Fruit fly (Drosophila melanogaster) whole organism, prepupa: ENCODE measurements around the gene CG45067.

Experiments
- CG10631 ChIP-seq: fragments of 200-800 bp; sonication (Bioruptor generic); optimal IDR thresholded peaks from 2 replicates; lab custom pipeline; 2016; ENCODE audit warnings: missing biosample characterization, missing genetic modification characterization
- CG10669 ChIP-seq: fragments of 200-800 bp; sonication (Bioruptor generic); optimal IDR thresholded peaks from 3 replicates; lab custom pipeline; 2018; ENCODE audit warnings: missing biosample characterization, mild to moderate bottlenecking, missing genetic modification characterization, moderate library complexity
- CG11762 ChIP-seq: fragments of 200-800 bp; sonication (Bioruptor generic); optimal IDR thresholded peaks from 3 replicates; lab custom pipeline; 2016; ENCODE audit warnings: missing biosample characterization, missing genetic modification characterization; ENCODE audit not compliant: insufficient read depth
- CG11902 ChIP-seq: fragments of 200-800 bp; sonication (Bioruptor generic); optimal IDR thresholded peaks from 3 replicates; lab custom pipeline; 2016; ENCODE audit warnings: missing biosample characterization, missing genetic modification characterization
- CG15336 ChIP-seq: fragments of 200-800 bp; sonication (Bioruptor generic); IDR thresholded peaks from 2 replicates; pipeline ENCODE4 v1.3.6; 2022; ENCODE audit warnings: missing biosample characterization, missing genetic modification characterization
- CG1621 ChIP-seq: fragments of 200-800 bp; sonication (Bioruptor generic); optimal IDR thresholded peaks from 3 replicates; lab custom pipeline; 2018; ENCODE audit warnings: missing biosample characterization, mild to moderate bottlenecking, missing genetic modification characterization
- CG16779 ChIP-seq: fragments of 200-800 bp; sonication (Bioruptor generic); optimal IDR thresholded peaks from 3 replicates; lab custom pipeline; 2017; ENCODE audit warnings: missing biosample characterization, mild to moderate bottlenecking, missing genetic modification characterization
- CG3032 ChIP-seq: fragments of 200-800 bp; optimal IDR thresholded peaks from 2 replicates; lab custom pipeline; 2019; ENCODE audit warnings: missing biosample characterization, mild to moderate bottlenecking, missing genetic modification characterization, moderate library complexity
- CG32006 ChIP-seq: fragments of 200-800 bp; sonication (Bioruptor generic); optimal IDR thresholded peaks from 3 replicates; lab custom pipeline; 2017; ENCODE audit warnings: missing biosample characterization, mild to moderate bottlenecking, missing genetic modification characterization
- CG34406 ChIP-seq: fragments of 200-800 bp; sonication (Bioruptor generic); optimal IDR thresholded peaks from 3 replicates; lab custom pipeline; 2016; ENCODE audit warnings: missing biosample characterization, missing genetic modification characterization
- CG3919 ChIP-seq: fragments of 200-800 bp; sonication (Bioruptor generic); optimal IDR thresholded peaks from 3 replicates; lab custom pipeline; 2016; ENCODE audit warnings: missing biosample characterization, missing genetic modification characterization
- CG4318 ChIP-seq: fragments of 200-800 bp; sonication (Bioruptor generic); optimal IDR thresholded peaks from 3 replicates; lab custom pipeline; 2017; ENCODE audit warnings: missing biosample characterization, mild to moderate bottlenecking, missing genetic modification characterization
- CG6163 ChIP-seq: fragments of 200-800 bp; sonication (Bioruptor generic); IDR thresholded peaks from 3 replicates; pipeline ENCODE4 v1.3.6; 2022; ENCODE audit warnings: missing biosample characterization, missing genetic modification characterization
- CG6276 ChIP-seq: fragments of 200-800 bp; sonication (Bioruptor generic); optimal IDR thresholded peaks from 2 replicates; lab custom pipeline; 2017; ENCODE audit warnings: missing biosample characterization, mild to moderate bottlenecking, missing genetic modification characterization
- CG6808 ChIP-seq: fragments of 200-800 bp; sonication (Bioruptor generic); optimal IDR thresholded peaks from 3 replicates; lab custom pipeline; 2017; ENCODE audit warnings: missing biosample characterization, missing genetic modification characterization, mild to moderate bottlenecking, moderate library complexity, missing genetic modification reagents
- CG6854 ChIP-seq: fragments of 200-800 bp; sonication (Bioruptor generic); optimal IDR thresholded peaks from 2 replicates; lab custom pipeline; 2017; ENCODE audit warnings: missing biosample characterization, mild to moderate bottlenecking, missing genetic modification characterization
- CG7368 ChIP-seq: fragments of 200-800 bp; sonication (Bioruptor generic); optimal IDR thresholded peaks from 3 replicates; lab custom pipeline; 2016; ENCODE audit warnings: missing biosample characterization, missing genetic modification characterization
- CG8119 ChIP-seq: fragments of 200-800 bp; sonication (Bioruptor generic); IDR thresholded peaks from 3 replicates; pipeline ENCODE4 v1.3.6; 2022; ENCODE audit warnings: missing biosample characterization, missing genetic modification characterization
- CG8632 ChIP-seq: fragments of 200-800 bp; sonication (Bioruptor generic); optimal IDR thresholded peaks from 3 replicates; lab custom pipeline; 2016; ENCODE audit warnings: missing biosample characterization, missing genetic modification characterization
- Eip75B ChIP-seq: fragments of 200-800 bp; sonication (Bioruptor generic); optimal IDR thresholded peaks from 3 replicates; lab custom pipeline; 2016; ENCODE audit warnings: missing biosample characterization, missing genetic modification characterization
- Eip78C ChIP-seq: fragments of 200-800 bp; sonication (Bioruptor generic); peaks from one replicate; lab custom pipeline; 2016; ENCODE audit warnings: missing biosample characterization, missing genetic modification characterization
- Ets21C ChIP-seq: fragments of 200-800 bp; sonication (Bioruptor generic); optimal IDR thresholded peaks from 3 replicates; lab custom pipeline; 2016; ENCODE audit warnings: missing biosample characterization, missing genetic modification characterization
- Ets96B ChIP-seq: fragments of 200-800 bp; optimal IDR thresholded peaks from 2 replicates; lab custom pipeline; 2019; ENCODE audit warnings: missing biosample characterization, mild to moderate bottlenecking, missing genetic modification characterization, moderate library complexity
- Gug ChIP-seq: fragments of 200-800 bp; sonication (Bioruptor generic); IDR thresholded peaks from 2 replicates; pipeline ENCODE4 v1.3.6; 2022; ENCODE audit warnings: missing biosample characterization, missing genetic modification characterization
- Hr38 ChIP-seq: sonication (Bioruptor generic); optimal IDR thresholded peaks from 2 replicates; lab custom pipeline; 2016; ENCODE audit warnings: missing biosample characterization, missing genetic modification characterization
- Hr4 ChIP-seq: fragments of 200-800 bp; sonication (Bioruptor generic); optimal IDR thresholded peaks from 3 replicates; lab custom pipeline; 2016; ENCODE audit warnings: missing biosample characterization, missing genetic modification characterization
- OdsH ChIP-seq: fragments of 200-800 bp; sonication (Bioruptor generic); optimal IDR thresholded peaks from 3 replicates; lab custom pipeline; 2016; ENCODE audit warnings: missing biosample characterization, missing genetic modification characterization
- Smox ChIP-seq: fragments of 200-800 bp; sonication (Bioruptor generic); optimal IDR thresholded peaks from 3 replicates; lab custom pipeline; 2016; ENCODE audit warnings: missing biosample characterization, missing genetic modification characterization
- Sox14 ChIP-seq: fragments of 200-800 bp; sonication (Bioruptor generic); optimal IDR thresholded peaks from 3 replicates; lab custom pipeline; 2016; ENCODE audit warnings: missing biosample characterization, missing genetic modification characterization
- achi ChIP-seq: fragments of 200-800 bp; sonication (Bioruptor generic); optimal IDR thresholded peaks from 3 replicates; lab custom pipeline; 2016; ENCODE audit warnings: missing biosample characterization, missing genetic modification characterization
- cyc ChIP-seq: fragments of 200-800 bp; sonication (Bioruptor generic); optimal IDR thresholded peaks from 3 replicates; lab custom pipeline; 2016; ENCODE audit warnings: missing biosample characterization, missing genetic modification characterization
- dac ChIP-seq: fragments of 200-800 bp; sonication (Bioruptor generic); optimal IDR thresholded peaks from 2 replicates; lab custom pipeline; 2017; ENCODE audit warnings: missing biosample characterization, mild to moderate bottlenecking, missing genetic modification characterization
- dsx ChIP-seq: fragments of 200-800 bp; optimal IDR thresholded peaks from 3 replicates; lab custom pipeline; 2019; ENCODE audit warnings: missing biosample characterization, mild to moderate bottlenecking, missing genetic modification characterization, moderate library complexity; ENCODE audit not compliant: poor library complexity, severe bottlenecking
- eg ChIP-seq: fragments of 200-800 bp; sonication (Bioruptor generic); IDR thresholded peaks from 3 replicates; pipeline ENCODE4 v1.3.6; 2022; ENCODE audit warnings: missing biosample characterization, missing genetic modification characterization
- esn ChIP-seq: fragments of 200-800 bp; sonication (Bioruptor generic); optimal IDR thresholded peaks from 2 replicates; lab custom pipeline; 2016; ENCODE audit warnings: missing biosample characterization, mild to moderate bottlenecking, missing genetic modification characterization, moderate library complexity
- fd59A ChIP-seq: fragments of 200-800 bp; sonication (Bioruptor generic); optimal IDR thresholded peaks from 2 replicates; lab custom pipeline; 2017; ENCODE audit warnings: missing biosample characterization, mild to moderate bottlenecking, missing genetic modification characterization, missing genetic modification reagents
- lz ChIP-seq: fragments of 200-800 bp; sonication (Bioruptor generic); optimal IDR thresholded peaks from 3 replicates; lab custom pipeline; 2016; ENCODE audit warnings: missing biosample characterization, missing genetic modification characterization
- net ChIP-seq: fragments of 200-800 bp; sonication (Bioruptor generic); optimal IDR thresholded peaks from 3 replicates; lab custom pipeline; 2016; ENCODE audit warnings: missing biosample characterization, missing genetic modification characterization
- pdm3 ChIP-seq: fragments of 200-800 bp; sonication (Bioruptor generic); optimal IDR thresholded peaks from 3 replicates; lab custom pipeline; 2016; ENCODE audit warnings: missing biosample characterization, missing genetic modification characterization
- salr ChIP-seq, 2 experiments: fragments of 200-800 bp; sonication (Bioruptor generic); optimal IDR thresholded peaks; 3 replicates each; lab custom pipeline; 2016 to 2018; ENCODE audit warnings: missing biosample characterization in 2 of 2, missing genetic modification characterization in 2 of 2, mild to moderate bottlenecking in 1 of 2
- spab ChIP-seq: fragments of 200-800 bp; sonication (Bioruptor generic); optimal IDR thresholded peaks from 2 replicates; lab custom pipeline; 2017; ENCODE audit warnings: missing biosample characterization, mild to moderate bottlenecking, missing genetic modification characterization, missing genetic modification reagents
- ss ChIP-seq, 2 experiments: fragments of 200-800 bp; sonication (Bioruptor generic); optimal IDR thresholded peaks; 2 replicates in 1 of 2; 3 replicates in 1 of 2; lab custom pipeline; 2017 to 2018; ENCODE audit warnings: mild to moderate bottlenecking in 2 of 2, missing biosample characterization in 2 of 2, missing genetic modification characterization in 2 of 2, moderate library complexity in 1 of 2
- topi ChIP-seq: fragments of 200-800 bp; sonication (Bioruptor generic); optimal IDR thresholded peaks from 3 replicates; lab custom pipeline; 2016; ENCODE audit warnings: missing biosample characterization, missing genetic modification characterization
- vri ChIP-seq: fragments of 200-800 bp; sonication (Bioruptor generic); optimal IDR thresholded peaks from 3 replicates; lab custom pipeline; 2016; ENCODE audit warnings: missing biosample characterization, mild to moderate bottlenecking, missing genetic modification characterization

The CG45067 gene

DNA sequence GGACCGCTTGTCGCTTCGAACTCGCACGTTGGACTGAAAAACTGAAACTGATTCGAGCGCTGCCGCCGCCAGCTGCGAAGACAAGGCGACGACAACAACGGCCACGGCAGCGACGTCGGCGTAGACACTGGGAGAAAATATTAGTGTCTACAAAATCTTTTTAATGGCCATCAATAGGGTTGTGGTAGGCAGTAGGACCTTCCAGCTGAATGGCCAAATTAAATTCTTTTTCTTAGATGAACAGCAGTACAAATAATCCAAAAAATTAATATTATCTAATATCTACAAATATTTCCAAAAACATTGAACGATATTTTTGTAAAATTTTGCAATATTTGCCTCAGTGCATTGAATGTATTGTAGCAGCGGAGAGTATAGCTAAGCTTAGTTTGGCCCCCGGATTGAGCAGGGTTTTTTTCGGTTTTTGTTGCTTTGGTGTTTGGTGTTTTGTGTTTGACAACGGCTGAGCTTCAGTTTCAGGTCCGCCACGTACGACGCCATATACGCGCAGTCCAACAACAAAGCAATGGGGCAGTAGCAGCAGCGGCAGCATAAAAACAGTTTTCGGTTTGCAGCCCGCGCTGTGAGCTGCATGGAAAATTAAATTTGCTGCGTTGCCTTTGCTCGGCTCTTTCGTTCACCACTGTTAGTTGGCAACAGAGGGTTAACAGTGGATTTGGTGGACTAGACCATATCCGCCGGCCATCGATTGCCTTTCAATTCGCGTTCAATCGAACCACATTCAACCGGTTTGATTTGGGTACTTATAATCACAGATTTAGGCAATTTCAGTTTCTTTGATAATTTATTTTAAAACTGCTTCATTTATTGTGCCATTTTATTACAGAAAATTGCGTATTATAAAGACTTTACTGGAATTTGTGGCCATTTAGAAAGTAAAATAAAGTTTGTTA, 7.1 kb downstream of the CG45067 start, which contains the start of gene Cht7 (continued):
- TF ChIP-seq CG6808 (GFP tag; lab: Kevin White, UChicago) (peak; percentile 88), pdm3 (GFP tag; lab: Kevin White, UChicago) (peak; percentile 92), CG16779 (tag; lab: Kevin White, UChicago) (peak; percentile 73), OdsH (GFP tag; lab: Kevin White, UChicago) (peak; percentile 94), Sox14 (peak; percentile 86), CG10631 (GFP tag; lab: Kevin White, UChicago) (peak; percentile 85), fd59A (GFP tag; lab: Kevin White, UChicago) (peak; percentile 87), Gug (GFP tag; lab: Robert Waterston, UW) (peak; percentile 86), esn (GFP tag; lab: Kevin White, UChicago) (peak; percentile 89), CG6163 (GFP tag; lab: Robert Waterston, UW) (peak; percentile 81), CG11902 (GFP tag; lab: Kevin White, UChicago) (peak; percentile 63), CG34406 (GFP tag; lab: Kevin White, UChicago) (peak; percentile 88), Ets21C (GFP tag; lab: Kevin White, UChicago) (peak; percentile 37), CG10669 (GFP tag; lab: Kevin White, UChicago) (peak; percentile 88), Eip75B (GFP tag; lab: Kevin White, UChicago) (peak; percentile 89), topi (GFP tag; lab: Kevin White, UChicago) (peak; percentile 87), CG11762 (peak; percentile 82), dac (GFP tag; lab: Kevin White, UChicago) (peak; percentile 93), CG7368 (GFP tag; lab: Kevin White, UChicago) (peak; percentile 80), net (GFP tag; lab: Kevin White, UChicago) (peak; percentile 92), Smox (GFP tag; lab: Kevin White, UChicago) (peak; percentile 81), vri (GFP tag; lab: Kevin White, UChicago) (peak; percentile 79), CG3919 (peak; percentile 91)
- TF ChIP-seq, all 60 proteins: peak for 57

DNA sequence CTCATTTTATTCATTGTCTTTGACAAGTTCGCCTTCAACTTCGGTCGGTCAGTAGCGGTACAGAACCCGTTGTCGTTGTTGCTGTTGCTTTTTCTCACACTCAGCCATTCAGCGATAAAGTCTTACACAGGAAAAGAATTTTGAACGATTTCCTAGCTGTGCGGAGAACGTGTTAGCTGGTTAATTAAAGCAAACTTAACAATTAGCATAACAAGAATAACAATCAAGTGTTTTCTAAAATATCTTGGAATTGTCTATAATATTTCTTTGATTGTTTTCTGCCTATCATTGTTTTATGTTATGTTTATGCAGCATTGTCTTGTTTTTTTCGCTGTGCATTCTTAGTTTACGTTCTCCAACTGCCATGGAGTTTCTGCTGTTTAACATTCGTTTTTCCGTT, 8.1 kb downstream of the CG45067 start:
- TF ChIP-seq CG11762 (peak; percentile 36), CG6163 (GFP tag; lab: Robert Waterston, UW) (0 out of 3 replicates have a peak, but pooled peaks have one; percentile 26), cyc (no peak), Ets96B (peak; percentile 62), eg (GFP tag; lab: Robert Waterston, UW) (peak; percentile 10; the same call in 1 of the 3 replicates), CG8632 (GFP tag; lab: Kevin White, UChicago) (no peak), Sox14 (peak; percentile 30), esn (GFP tag; lab: Kevin White, UChicago) (no peak), dsx (peak; percentile 63), CG6808 (GFP tag; lab: Kevin White, UChicago) (peak; percentile 71), CG10631 (GFP tag; lab: Kevin White, UChicago) (peak; percentile 62), CG4318 (peak; percentile 33), CG1621 (peak; percentile 44), ss (GFP tag; optimal IDR thresholded peaks at IDR 0.05; lab: Kevin White, UChicago) (peak; percentile 35 to 61), pdm3 (GFP tag; lab: Kevin White, UChicago) (peak; percentile 6), CG3919 (peak; percentile 1), CG6854 (no peak), Eip75B (GFP tag; lab: Kevin White, UChicago) (peak; percentile 33), net (GFP tag; lab: Kevin White, UChicago) (peak; percentile 37), fd59A (GFP tag; lab: Kevin White, UChicago) (peak; percentile 52), Hr38 (GFP tag; lab: Kevin White, UChicago) (no peak), CG3032 (tag; lab: Kevin White, UChicago) (peak; percentile 57), OdsH (GFP tag; lab: Kevin White, UChicago) (peak; percentile 40), CG8119 (GFP tag; lab: Robert Waterston, UW) (0 out of 3 replicates have a peak, but pooled peaks have one; percentile 16), lz (no peak), salr (GFP tag; optimal IDR thresholded peaks at IDR 0.05; lab: Kevin White, UChicago) (peak in 1 of 2 experiments; percentile 18), CG32006 (peak; percentile 57), CG6276 (GFP tag; lab: Kevin White, UChicago) (no peak), Eip78C (GFP tag; lab: Kevin White, UChicago) (peak; percentile 79), CG15336 (GFP tag; lab: Robert Waterston, UW) (peak; percentile 51; the same call in 1 of the 2 replicates), achi (GFP tag; lab: Kevin White, UChicago) (peak; percentile 28), spab (GFP tag; lab: Kevin White, UChicago) (peak; percentile 67), CG10669 (GFP tag; lab: Kevin White, UChicago) (peak; percentile 61), Hr4 (GFP tag; lab: Kevin White, UChicago) (peak; percentile 14)
- TF ChIP-seq, all 60 proteins: peak for 27
